Fruit fly (Drosophila melanogaster): ENCODE results near the gene capt.

Gene capt

dm6 chr2L:1144371-1145360 is 13.4 kb downstream of the capt start (continued):
- TF ChIP-seq org-1 (GFP tag; optimal IDR thresholded peaks at IDR 0.05): peak; percentile 37
- no peak for TF ChIP-seq Hmx (GFP tag; optimal IDR thresholded peaks at IDR 0.05)
- TF ChIP-seq Hr78 (GFP tag; optimal IDR thresholded peaks at IDR 0.05): no peak
- peak; percentile 42 for TF ChIP-seq Ssrp (tag; optimal IDR thresholded peaks at IDR 0.05)
- TF ChIP-seq bowl (GFP tag; IDR thresholded peaks at IDR 0.05): no peak
- TF ChIP-seq lilli (GFP tag; optimal IDR thresholded peaks at IDR 0.05): peak; percentile 64
- peak; percentile 59 for TF ChIP-seq Ptx1 (GFP tag; IDR thresholded peaks at IDR 0.05)
- peak; percentile 26; the same call in 1 of the 2 replicates for TF ChIP-seq sens-2 (GFP tag; IDR thresholded peaks at IDR 0.05)
- TF ChIP-seq bcd (GFP tag; optimal IDR thresholded peaks at IDR 0.05): peak; percentile 53
- peak; percentile 55 for TF ChIP-seq Meics (GFP tag; optimal IDR thresholded peaks at IDR 0.05)
- no peak for TF ChIP-seq CG15479 (GFP tag; optimal IDR thresholded peaks at IDR 0.05)
- no peak for TF ChIP-seq usp (GFP tag; optimal IDR thresholded peaks at IDR 0.05)
- no peak for TF ChIP-seq CG10321 (GFP tag; IDR thresholded peaks at IDR 0.05)
- peak; percentile 70 for TF ChIP-seq CG18262 (tag; optimal IDR thresholded peaks at IDR 0.05)
- no peak for TF ChIP-seq HLHmδ (GFP tag; optimal IDR thresholded peaks at IDR 0.05)
- no peak for TF ChIP-seq vnd (GFP tag; IDR thresholded peaks at IDR 0.05; ENCODE audit: partially characterized antibody)
- no peak for TF ChIP-seq repo (GFP tag; optimal IDR thresholded peaks at IDR 0.05)
- peak; percentile 79 for TF ChIP-seq CG12769 (tag; optimal IDR thresholded peaks at IDR 0.05)
- no peak for TF ChIP-seq mld (GFP tag; IDR thresholded peaks at IDR 0.05; ENCODE audit: partially characterized antibody)
- TF ChIP-seq Dad (GFP tag; optimal IDR thresholded peaks at IDR 0.05): peak; percentile 9
- no peak for TF ChIP-seq YL-1 (GFP tag; optimal IDR thresholded peaks at IDR 0.05)
- peak; percentile 30 to 40 for TF ChIP-seq chif (GFP tag; optimal IDR thresholded peaks at IDR 0.05)
- no peak for TF ChIP-seq stwl (tag; optimal IDR thresholded peaks at IDR 0.05)
- TF ChIP-seq CG33557 (GFP tag; optimal IDR thresholded peaks at IDR 0.05): no peak
- peak in 1 of 2 experiments; percentile 61 for TF ChIP-seq Hr51 (GFP tag; optimal IDR thresholded peaks at IDR 0.05)
- peak; percentile 58 for TF ChIP-seq Fer3 (tag; optimal IDR thresholded peaks at IDR 0.05)
- TF ChIP-seq HHEX (GFP tag; optimal IDR thresholded peaks at IDR 0.05): peak; percentile 48
- no peak for TF ChIP-seq Hand (GFP tag; optimal IDR thresholded peaks at IDR 0.05)
- TF ChIP-seq CG13624 (GFP tag; optimal IDR thresholded peaks at IDR 0.05): peak; percentile 35
- TF ChIP-seq Sin3A (optimal IDR thresholded peaks at IDR 0.05): no peak
- peak; percentile 23; the same call in 1 of the 2 replicates for TF ChIP-seq Rfx (GFP tag; IDR thresholded peaks at IDR 0.05)
- TF ChIP-seq CG15514 (GFP tag; optimal IDR thresholded peaks at IDR 0.05): peak; percentile 34
- peak; percentile 98 for TF ChIP-seq D19A (tag; optimal IDR thresholded peaks at IDR 0.05)
- no peak for TF ChIP-seq CG1792 (GFP tag; optimal IDR thresholded peaks at IDR 0.05)
- TF ChIP-seq scrt (GFP tag; optimal IDR thresholded peaks at IDR 0.05): no peak
- peak; percentile 64 for TF ChIP-seq CG17385 (GFP tag; optimal IDR thresholded peaks at IDR 0.05)
- peak; percentile 62; the same call in 1 of the 3 replicates for TF ChIP-seq ken (GFP tag; IDR thresholded peaks at IDR 0.05)
- TF ChIP-seq gt (GFP tag; IDR thresholded peaks at IDR 0.05): 0 out of 2 replicates have a peak, but pooled peaks have one; percentile 9
- no peak for TF ChIP-seq Opbp (GFP tag; IDR thresholded peaks at IDR 0.05; ENCODE audit: partially characterized antibody)
- TF ChIP-seq CG8765 (GFP tag; IDR thresholded peaks at IDR 0.05): no peak
- peak; percentile 55 for TF ChIP-seq CG30403 (GFP tag; optimal IDR thresholded peaks at IDR 0.05)
- TF ChIP-seq Fer1 (GFP tag; optimal IDR thresholded peaks at IDR 0.05): peak; percentile 47
- no peak for TF ChIP-seq CG10654 (GFP tag; optimal IDR thresholded peaks at IDR 0.05)
- TF ChIP-seq lmd (GFP tag; IDR thresholded peaks at IDR 0.05): peak; percentile 40
- no peak for TF ChIP-seq jigr1 (GFP tag; IDR thresholded peaks at IDR 0.05)
- TF ChIP-seq CG8281 (tag; optimal IDR thresholded peaks at IDR 0.05): peak; percentile 0
- peak; percentile 30; the same call in 1 of the 3 replicates for TF ChIP-seq CG11695 (GFP tag; IDR thresholded peaks at IDR 0.05)
